Worm (Caenorhabditis elegans): Measurements from ENCODE around the gene nhr-214.

Gene nhr-214

DNA sequence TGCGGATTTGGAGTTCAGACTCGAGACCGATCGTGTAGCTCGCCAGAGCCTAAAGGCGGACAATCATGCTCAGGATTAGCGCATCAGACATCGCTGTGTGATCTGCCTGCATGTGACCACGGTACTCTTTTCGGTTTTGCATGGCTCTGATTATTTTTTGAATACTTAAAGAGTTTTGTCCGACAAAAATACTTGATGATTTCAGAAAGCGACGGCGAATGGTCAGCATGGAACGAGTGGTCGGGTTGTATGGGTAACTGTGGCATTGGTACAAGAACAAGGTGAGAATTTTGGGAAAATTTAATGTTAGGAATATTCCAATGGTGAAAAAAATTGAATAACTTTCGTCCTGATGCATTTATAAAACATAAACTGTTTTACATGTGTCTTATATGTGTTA lies 14.4 kb downstream of the nhr-214 start:
- TF ChIP-seq ceh-45 (GFP tag; IDR thresholded peaks at IDR 0.05) (no peak), ceh-6 (GFP tag; optimal IDR thresholded peaks at IDR 0.05) (no peak), fkh-6 (tag; optimal IDR thresholded peaks at IDR 0.05) (no peak), pha-2 (tag; optimal IDR thresholded peaks at IDR 0.05) (no peak), pros-1 (tag; optimal IDR thresholded peaks at IDR 0.05) (no peak), K02D7.2 (tag; optimal IDR thresholded peaks at IDR 0.05) (no peak), nhr-11 (tag; optimal IDR thresholded peaks at IDR 0.05) (no peak), ztf-16 (tag; optimal IDR thresholded peaks at IDR 0.05) (no peak), unc-55 (GFP tag; optimal IDR thresholded peaks at IDR 0.05) (no peak), lim-6 (tag; optimal IDR thresholded peaks at IDR 0.05) (no peak), tbx-2 (tag; optimal IDR thresholded peaks at IDR 0.05) (no peak), nfya-1 (tag; optimal IDR thresholded peaks at IDR 0.05) (no peak), pat-9 (tag; optimal IDR thresholded peaks at IDR 0.05) (no peak), che-1 (tag; optimal IDR thresholded peaks at IDR 0.05) (no peak)

DNA sequence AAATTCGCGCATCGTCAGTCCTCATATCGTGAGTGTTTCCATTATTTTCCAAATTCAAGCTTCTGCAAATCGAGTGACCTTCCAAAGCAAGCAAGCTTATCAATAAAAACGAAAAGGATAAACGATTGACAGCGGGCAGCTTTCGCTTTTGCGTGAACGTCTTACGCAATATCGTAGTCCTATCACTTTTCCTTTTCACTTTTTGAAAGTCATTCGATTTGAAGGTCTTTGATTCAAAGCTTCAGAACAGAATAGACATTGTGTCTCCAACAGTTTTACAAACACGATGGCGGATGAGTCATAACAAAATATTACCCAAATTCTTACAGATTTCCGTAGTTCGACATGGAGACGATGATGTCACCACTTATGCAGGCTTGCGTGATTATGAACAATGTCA lies 22.3 kb downstream of the nhr-214 start:
- no peak for TF ChIP-seq madf-2 (tag; optimal IDR thresholded peaks at IDR 0.05)
- TF ChIP-seq Y22D7AL.16 (tag; optimal IDR thresholded peaks at IDR 0.05), result no peak
- TF ChIP-seq ceh-31 (tag; optimal IDR thresholded peaks at IDR 0.05), result no peak
- TF ChIP-seq ceh-6 (GFP tag; optimal IDR thresholded peaks at IDR 0.05), result no peak
- TF ChIP-seq odd-2 (tag; optimal IDR thresholded peaks at IDR 0.05), result no peak
- TF ChIP-seq tbx-2 (tag; optimal IDR thresholded peaks at IDR 0.05), result no peak
- no peak for TF ChIP-seq rnt-1 (tag; optimal IDR thresholded peaks at IDR 0.05)
- TF ChIP-seq dmd-4 (tag; optimal IDR thresholded peaks at IDR 0.05; ENCODE audit: borderline replicate concordance), result no peak
- no peak for TF ChIP-seq hlh-15 (tag; optimal IDR thresholded peaks at IDR 0.05)
- no peak for TF ChIP-seq nhr-11 (tag; optimal IDR thresholded peaks at IDR 0.05)

DNA sequence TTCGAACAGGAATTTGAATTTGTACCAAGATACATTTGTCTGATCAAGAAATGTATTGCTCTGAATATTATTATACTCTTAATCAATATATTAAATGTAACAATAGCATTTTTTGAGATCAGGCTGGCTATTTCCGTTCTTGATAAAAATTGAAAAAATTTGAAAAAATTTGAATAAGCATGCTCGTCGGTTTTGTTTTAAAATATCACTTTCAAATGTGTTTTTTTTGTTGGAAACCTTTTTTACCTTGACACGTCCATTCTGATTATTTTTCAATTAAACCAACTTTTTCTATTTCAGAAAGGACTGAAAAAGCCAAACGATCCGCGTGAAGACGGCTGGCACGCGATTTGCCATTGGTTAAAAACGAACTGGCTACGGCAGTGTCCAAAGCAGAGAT lies 23.3 kb downstream of the nhr-214 start, which contains the start of gene adt-1:
Gene adt-1 (plus strand): TSS at position 301 of the 400 bp plus-strand sequence.
- no peak for TF ChIP-seq ama-1 (optimal IDR thresholded peaks at IDR 0.05)
- TF ChIP-seq sdc-2 (tag; optimal IDR thresholded peaks at IDR 0.05), result no peak
- TF ChIP-seq ceh-31 (tag; optimal IDR thresholded peaks at IDR 0.05), result no peak
- TF ChIP-seq ceh-2 (tag; optimal IDR thresholded peaks at IDR 0.05), result no peak
- TF ChIP-seq hlh-6 (tag; optimal IDR thresholded peaks at IDR 0.05), result no peak
- no peak for TF ChIP-seq nhr-232 (tag; optimal IDR thresholded peaks at IDR 0.05)
- no peak for TF ChIP-seq ceh-18 (tag; optimal IDR thresholded peaks at IDR 0.05)
- TF ChIP-seq hlh-13 (GFP tag; optimal IDR thresholded peaks at IDR 0.05), result no peak
- no peak for TF ChIP-seq unc-55 (GFP tag; optimal IDR thresholded peaks at IDR 0.05)
- no peak for TF ChIP-seq K09A11.1 (tag; optimal IDR thresholded peaks at IDR 0.05; ENCODE audit: insufficient read depth)
- no peak for TF ChIP-seq pros-1 (tag; optimal IDR thresholded peaks at IDR 0.05)
- TF ChIP-seq tbx-2 (tag; optimal IDR thresholded peaks at IDR 0.05), result no peak
- TF ChIP-seq dmd-4 (tag; optimal IDR thresholded peaks at IDR 0.05; ENCODE audit: borderline replicate concordance), result no peak
- no peak for TF ChIP-seq elt-4 (tag; optimal IDR thresholded peaks at IDR 0.05)
- no peak for TF ChIP-seq ceh-19 (GFP tag; optimal IDR thresholded peaks at IDR 0.05)
- no peak for TF ChIP-seq ref-2 (tag; optimal IDR thresholded peaks at IDR 0.05)
- no peak for TF ChIP-seq ztf-16 (tag; optimal IDR thresholded peaks at IDR 0.05)
- TF ChIP-seq pag-3 (tag; optimal IDR thresholded peaks at IDR 0.05; ENCODE audit: borderline replicate concordance), result no peak
- TF ChIP-seq che-1 (tag; optimal IDR thresholded peaks at IDR 0.05), result no peak

DNA sequence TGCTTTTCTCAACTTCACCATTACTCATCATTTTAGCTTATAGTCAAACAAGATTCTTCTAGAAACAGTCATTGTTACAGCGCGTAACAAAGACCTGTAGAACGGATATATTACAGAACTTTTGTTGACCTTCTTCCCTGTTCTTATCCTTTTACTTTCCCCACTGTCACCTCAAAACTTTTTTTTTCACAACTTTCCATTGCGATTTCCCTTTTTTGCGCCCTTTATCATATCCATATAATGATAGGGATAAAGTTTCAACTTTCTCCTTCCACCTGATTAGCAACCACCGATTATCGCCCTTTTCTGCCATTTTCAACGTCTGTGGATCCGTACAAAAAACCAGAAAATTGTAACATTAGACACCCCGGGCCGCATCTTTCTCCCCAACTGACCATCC lies 24.8 kb downstream of the nhr-214 start:
- TF ChIP-seq zip-5 (tag; optimal IDR thresholded peaks at IDR 0.05) (no peak), mec-3 (tag; optimal IDR thresholded peaks at IDR 0.05; ENCODE audit: borderline replicate concordance) (no peak), fkh-6 (tag; optimal IDR thresholded peaks at IDR 0.05) (no peak), ama-1 (optimal IDR thresholded peaks at IDR 0.05) (no peak), pha-2 (tag; optimal IDR thresholded peaks at IDR 0.05) (no peak), rnt-1 (tag; optimal IDR thresholded peaks at IDR 0.05) (no peak), nfya-1 (tag; optimal IDR thresholded peaks at IDR 0.05) (no peak), hlh-13 (GFP tag; optimal IDR thresholded peaks at IDR 0.05) (no peak), unc-55 (GFP tag; optimal IDR thresholded peaks at IDR 0.05) (no peak), npax-4 (tag; optimal IDR thresholded peaks at IDR 0.05) (no peak), ceh-6 (GFP tag; optimal IDR thresholded peaks at IDR 0.05) (no peak), ceh-18 (tag; optimal IDR thresholded peaks at IDR 0.05) (no peak)
